Fruit fly (Drosophila melanogaster): Measurements from ENCODE around the gene Pde11.
A peak's percentile ranks its signal among the peaks of the same experiment; 100 is the strongest.

Pde11 gene

DNA sequence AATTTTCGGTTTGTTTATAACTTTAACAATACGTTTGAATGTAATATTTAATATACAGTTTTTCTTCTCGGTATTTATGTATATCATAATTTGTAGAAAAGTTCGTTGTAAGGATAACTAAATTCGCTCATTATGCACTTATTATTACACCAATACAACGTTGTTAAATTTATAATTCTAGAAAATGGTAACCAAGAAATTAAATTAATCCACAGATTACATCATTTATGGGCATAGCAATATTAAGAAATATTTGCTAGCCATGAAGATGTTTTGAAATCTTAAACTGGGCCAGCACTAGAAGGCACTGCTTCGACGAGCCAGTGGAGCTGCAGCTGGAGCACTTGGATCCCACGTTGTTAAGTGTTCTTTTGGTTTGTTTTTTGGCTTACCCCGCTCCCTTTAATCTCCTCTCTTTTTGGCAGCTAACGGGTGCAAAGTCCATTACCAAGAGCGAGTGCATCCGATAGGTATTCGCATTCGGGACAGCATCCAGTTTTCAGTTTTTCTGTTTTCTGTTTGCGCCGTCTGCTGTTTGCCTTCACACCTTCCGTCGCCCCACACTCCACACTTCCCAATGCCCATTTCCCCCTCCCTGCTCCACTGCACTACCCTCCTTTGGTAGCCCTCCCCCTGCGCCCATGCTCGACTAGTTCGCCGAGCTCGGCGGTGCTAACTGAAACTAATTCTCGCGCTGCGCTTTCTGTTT lies 17.6 kb downstream of the Pde11 start:
- TF ChIP-seq EcR (GFP tag; optimal IDR thresholded peaks at IDR 0.05) (peak in 1 of 2 experiments; percentile 39), pan (optimal IDR thresholded peaks at IDR 0.05) (peak; percentile 17), usp (GFP tag; optimal IDR thresholded peaks at IDR 0.05) (no peak)

DNA sequence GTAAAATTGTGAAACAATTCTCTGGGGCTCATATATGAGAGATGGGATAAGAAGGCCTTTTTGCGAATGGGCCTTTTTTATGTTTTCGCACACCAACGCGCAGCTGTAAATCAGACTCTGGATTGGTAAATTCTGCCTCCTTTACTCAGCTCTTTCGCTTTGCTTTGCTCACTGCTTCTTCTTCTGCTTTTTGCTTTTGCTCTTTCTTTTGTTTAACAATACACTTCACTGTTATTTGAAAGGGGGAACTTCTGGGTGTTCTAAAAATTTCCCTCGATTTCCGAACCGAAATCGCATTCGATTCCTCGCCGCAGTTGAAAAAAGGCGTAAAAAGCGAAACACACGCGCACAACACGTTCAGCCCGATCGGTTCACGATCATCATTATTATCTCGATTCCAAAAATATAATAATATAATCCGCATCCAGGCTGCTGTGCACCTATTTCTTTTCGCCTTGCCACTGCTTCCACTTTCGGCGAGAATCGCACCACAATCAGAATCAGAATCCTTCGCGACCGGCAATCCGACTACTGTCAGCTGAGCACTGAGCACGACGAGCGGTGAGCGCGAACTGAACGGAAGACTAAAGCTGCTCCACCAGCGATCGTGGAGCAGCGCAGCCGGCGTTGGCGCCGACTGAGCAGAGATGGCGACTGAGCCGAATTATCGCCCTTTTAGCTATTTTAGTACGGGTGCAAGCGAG lies 18.3 kb downstream of the Pde11 start:
- TF ChIP-seq Dll (optimal IDR thresholded peaks at IDR 0.05), result no peak
- TF ChIP-seq psq (optimal IDR thresholded peaks at IDR 0.05), result no peak
- TF ChIP-seq EcR (GFP tag; optimal IDR thresholded peaks at IDR 0.05), result no peak
- TF ChIP-seq CG8478 (optimal IDR thresholded peaks at IDR 0.05), result no peak
- TF ChIP-seq usp (GFP tag; optimal IDR thresholded peaks at IDR 0.05), result no peak
- no peak for TF ChIP-seq pan (optimal IDR thresholded peaks at IDR 0.05)

DNA sequence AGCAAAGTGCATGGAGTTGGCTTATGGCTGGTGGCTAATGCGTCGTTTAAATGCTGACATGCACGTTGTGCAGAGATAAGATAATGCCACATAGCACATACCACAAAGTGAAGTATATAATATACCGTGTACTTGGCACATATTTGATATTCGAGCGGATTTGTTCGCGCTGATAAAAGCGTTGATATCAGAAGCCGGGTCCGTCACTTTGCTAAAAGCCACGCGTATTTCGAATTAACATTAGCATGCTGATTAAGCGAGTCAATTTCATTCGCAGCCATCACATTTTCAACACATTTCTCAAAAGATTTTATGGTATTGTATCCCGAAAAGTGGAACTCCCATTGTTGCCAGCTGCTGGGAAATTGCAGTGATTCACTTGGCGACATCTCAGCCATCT lies 21.4 kb downstream of the Pde11 start:
- no peak for TF ChIP-seq Dll (optimal IDR thresholded peaks at IDR 0.05)
- TF ChIP-seq psq (optimal IDR thresholded peaks at IDR 0.05), result no peak
- TF ChIP-seq CG8478 (optimal IDR thresholded peaks at IDR 0.05), result no peak
- TF ChIP-seq pan (optimal IDR thresholded peaks at IDR 0.05), result no peak
- TF ChIP-seq usp (GFP tag; optimal IDR thresholded peaks at IDR 0.05), result no peak
- no peak for TF ChIP-seq EcR (GFP tag; optimal IDR thresholded peaks at IDR 0.05)

DNA sequence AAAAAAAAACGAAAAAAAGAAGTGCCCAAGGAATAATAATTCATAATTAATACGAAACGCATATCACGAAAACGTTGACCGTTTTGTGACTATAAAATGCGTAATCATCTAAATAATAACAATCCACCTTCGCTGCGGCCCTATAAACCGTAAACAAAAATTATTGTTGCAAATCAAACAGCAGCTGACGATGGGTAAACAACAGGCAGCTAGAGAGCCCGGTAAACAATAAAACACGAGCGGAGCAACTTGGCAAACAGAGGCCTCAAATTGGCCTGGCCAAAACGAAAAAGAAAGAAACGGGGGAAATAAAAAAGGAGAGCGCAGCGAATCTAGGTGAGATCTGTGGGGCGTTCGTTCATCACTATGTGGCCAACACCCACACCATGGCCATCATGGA lies 22.6 kb downstream of the Pde11 start:
- TF ChIP-seq EcR (GFP tag; optimal IDR thresholded peaks at IDR 0.05) (no peak), pan (optimal IDR thresholded peaks at IDR 0.05) (no peak), psq (optimal IDR thresholded peaks at IDR 0.05) (no peak), usp (GFP tag; optimal IDR thresholded peaks at IDR 0.05) (no peak), CG8478 (optimal IDR thresholded peaks at IDR 0.05) (no peak), Dll (optimal IDR thresholded peaks at IDR 0.05) (no peak)

DNA sequence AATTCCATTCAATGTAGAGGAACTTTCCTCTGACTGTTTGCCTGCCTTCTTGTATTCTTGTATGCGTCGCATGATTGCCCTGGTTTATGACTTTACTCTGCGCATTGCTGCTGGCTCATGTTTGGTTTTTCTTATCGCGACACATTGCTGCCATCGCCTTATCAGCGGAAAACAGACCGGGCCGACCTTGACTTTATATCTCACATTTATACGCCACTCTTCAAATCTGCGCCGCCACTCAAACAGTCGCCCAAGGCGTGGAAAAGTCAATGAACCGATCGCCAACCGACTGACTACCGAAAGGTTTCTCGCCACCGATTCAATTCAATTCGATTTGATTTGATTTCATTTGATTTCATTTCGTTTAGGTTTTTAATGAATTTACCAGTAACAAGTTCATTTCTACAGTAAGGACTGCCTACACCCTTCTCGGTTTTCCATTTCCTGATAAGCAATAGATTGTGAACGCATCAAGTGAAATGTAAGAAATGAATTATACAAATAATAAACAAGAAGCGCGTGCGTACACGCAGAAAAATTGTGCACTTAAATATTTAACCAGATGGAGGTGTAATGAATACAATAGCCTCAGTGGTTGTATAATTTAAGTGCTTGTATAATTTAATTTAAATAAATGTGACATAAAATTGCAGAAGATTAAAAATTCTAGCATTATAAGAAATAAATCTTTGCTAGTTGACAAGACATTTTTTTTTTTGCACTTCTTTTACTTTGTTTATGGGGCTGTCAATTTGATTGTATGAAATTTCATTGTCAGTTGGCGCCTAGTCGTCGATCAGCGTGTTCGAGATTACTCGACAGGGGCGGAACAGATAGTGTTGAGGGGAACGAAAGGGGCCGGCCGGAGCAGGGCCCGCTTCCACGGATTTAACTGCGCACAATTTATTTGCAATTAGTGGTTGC lies 23.6 kb downstream of the Pde11 start:
- TF ChIP-seq usp (GFP tag; optimal IDR thresholded peaks at IDR 0.05) (no peak), Dll (optimal IDR thresholded peaks at IDR 0.05) (no peak), pan (optimal IDR thresholded peaks at IDR 0.05) (no peak), psq (optimal IDR thresholded peaks at IDR 0.05) (no peak), CG8478 (optimal IDR thresholded peaks at IDR 0.05) (no peak), EcR (GFP tag; optimal IDR thresholded peaks at IDR 0.05) (no peak)

DNA sequence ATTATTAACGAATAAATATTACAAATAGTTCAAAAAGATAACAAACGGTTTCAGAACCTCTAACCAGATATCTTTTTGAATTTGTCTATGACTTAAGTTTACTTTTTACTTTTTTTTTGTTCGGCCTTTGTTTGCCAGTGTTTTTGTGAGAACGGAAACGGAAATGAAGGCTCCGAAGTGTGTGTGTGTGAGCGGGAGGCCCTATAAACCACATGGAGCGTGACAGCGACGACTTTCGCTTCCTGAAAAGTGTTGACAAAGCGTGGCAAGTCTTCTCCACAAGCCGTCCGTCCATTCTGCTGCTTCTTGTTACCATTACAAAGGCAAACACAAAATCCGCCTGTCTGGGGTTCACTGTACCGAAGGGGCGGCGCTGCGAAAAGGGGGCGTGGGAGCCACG lies 25.7 kb downstream of the Pde11 start:
- TF ChIP-seq EcR (GFP tag; optimal IDR thresholded peaks at IDR 0.05), result no peak
- TF ChIP-seq usp (GFP tag; optimal IDR thresholded peaks at IDR 0.05), result no peak
- TF ChIP-seq Dll (optimal IDR thresholded peaks at IDR 0.05), result no peak
- no peak for TF ChIP-seq psq (optimal IDR thresholded peaks at IDR 0.05)
- no peak for TF ChIP-seq CG8478 (optimal IDR thresholded peaks at IDR 0.05)
- TF ChIP-seq pan (optimal IDR thresholded peaks at IDR 0.05), result no peak

DNA sequence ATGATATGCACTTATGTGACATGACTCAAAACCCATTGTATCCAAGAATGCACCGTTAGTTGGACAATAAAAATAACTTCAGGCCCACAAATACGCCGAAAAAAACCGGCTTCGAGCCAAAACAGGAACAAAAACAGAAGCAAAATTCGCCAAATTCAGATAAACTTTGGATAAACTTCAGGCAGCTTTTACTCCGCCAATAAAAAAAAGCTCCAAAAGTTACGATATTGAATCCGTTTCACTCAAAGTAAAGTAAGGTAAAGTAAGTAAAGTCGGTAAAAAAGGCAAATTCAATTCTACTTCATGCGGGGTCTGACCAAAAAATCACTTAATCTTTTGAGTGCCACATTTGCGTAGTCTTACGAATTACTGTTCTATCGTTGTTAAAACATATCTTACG lies 26.2 kb downstream of the Pde11 start:
- TF ChIP-seq pan (optimal IDR thresholded peaks at IDR 0.05), result no peak
- TF ChIP-seq CG8478 (optimal IDR thresholded peaks at IDR 0.05), result no peak
- no peak for TF ChIP-seq usp (GFP tag; optimal IDR thresholded peaks at IDR 0.05)
- no peak for TF ChIP-seq Dll (optimal IDR thresholded peaks at IDR 0.05)
- no peak for TF ChIP-seq EcR (GFP tag; optimal IDR thresholded peaks at IDR 0.05)
- no peak for TF ChIP-seq psq (optimal IDR thresholded peaks at IDR 0.05)

DNA sequence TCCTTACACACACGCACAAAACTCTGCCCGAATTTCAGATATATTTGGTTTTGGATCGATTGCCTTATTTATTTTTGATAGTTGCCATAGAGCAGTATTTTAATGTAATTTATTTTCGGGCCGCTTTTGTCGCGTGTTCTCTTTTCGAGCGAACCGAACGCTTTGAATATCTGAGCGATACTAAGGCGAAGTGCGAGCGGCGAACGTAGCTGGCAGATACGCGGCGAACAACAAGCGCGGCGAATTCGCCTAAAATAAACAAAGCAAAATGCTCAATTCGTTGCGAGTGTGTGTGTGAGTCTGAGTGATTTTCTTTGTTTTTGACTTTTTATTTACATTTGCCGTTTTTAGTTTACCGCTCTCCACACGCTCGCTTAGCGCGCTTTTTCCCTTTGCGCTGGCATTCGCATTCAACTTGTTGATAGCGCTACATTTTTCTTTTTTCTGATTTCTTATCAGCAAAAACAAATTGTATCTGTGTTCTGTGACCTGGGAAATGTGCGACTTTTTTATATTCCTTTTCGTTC lies 27.1 kb downstream of the Pde11 start:
- no peak for TF ChIP-seq usp (GFP tag; optimal IDR thresholded peaks at IDR 0.05)

DNA sequence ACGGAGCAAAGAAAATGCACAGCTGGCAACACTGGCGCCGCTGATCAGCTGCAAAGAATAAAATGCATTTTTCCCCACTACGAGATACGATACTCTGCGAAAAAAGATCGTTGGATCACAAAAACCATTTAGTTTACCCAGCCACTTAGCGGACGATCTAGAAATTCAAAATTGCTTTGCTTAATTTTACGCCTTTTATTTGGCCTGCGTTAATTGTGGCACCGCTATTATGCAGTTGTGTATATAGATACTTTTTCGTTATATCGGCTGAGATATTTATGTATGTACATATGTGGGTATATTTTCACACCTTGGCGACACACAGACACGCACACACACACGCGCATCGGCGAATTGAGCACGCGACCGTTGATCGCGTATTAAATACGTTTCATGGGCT lies 27.6 kb downstream of the Pde11 start:
- TF ChIP-seq CG8478 (optimal IDR thresholded peaks at IDR 0.05) (no peak), EcR (GFP tag; optimal IDR thresholded peaks at IDR 0.05) (peak in 1 of 2 experiments; percentile 9)

DNA sequence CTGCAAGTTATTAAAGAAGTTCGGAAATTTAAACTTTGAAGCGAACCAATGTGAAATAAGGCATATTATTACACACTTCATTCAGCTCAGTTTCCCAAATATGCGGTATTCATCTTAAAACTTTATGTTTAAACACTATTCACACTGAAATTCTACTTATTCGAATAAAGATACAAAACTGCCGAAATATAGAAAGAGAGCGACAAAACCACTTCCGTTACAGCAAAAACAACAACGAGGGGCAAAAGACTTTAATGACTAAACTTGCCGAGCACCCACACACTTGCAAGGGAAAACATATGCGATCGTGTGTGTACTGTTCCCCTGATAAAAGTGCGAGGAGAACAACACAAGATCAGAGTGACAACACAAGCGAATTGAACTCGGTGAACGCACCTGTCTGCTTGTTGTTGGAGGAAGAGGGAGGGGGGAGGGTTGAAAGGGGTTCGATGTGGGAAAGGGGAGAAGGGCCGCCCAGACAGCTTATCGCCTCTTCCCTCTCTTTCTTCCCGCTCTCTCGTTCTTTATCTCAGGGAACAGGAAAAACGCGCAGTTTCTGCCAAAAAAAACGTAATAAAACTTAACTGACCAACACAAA lies 28.5 kb downstream of the Pde11 start:
- peak; percentile 55 to 72 for TF ChIP-seq EcR (GFP tag; optimal IDR thresholded peaks at IDR 0.05)
- TF ChIP-seq pan (optimal IDR thresholded peaks at IDR 0.05), result no peak

DNA sequence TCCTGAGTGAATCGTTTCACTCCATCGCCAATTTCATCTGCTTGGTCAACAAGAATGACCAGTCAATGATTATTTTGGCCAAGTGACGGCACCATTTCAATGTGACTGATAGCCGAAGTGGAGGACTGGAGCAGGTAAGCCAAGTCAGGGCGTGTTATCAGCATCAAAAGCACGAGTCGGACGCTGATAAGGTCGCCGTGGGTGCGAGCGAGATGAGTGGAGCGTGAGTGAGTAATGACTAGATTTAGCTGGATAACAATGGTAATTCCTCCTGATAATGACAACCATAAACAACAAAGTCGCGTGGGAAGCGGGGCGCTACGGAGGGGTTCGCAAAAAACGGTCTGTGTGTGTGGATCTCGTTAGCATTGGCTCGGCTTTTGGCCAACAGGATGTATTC lies 29.1 kb downstream of the Pde11 start:
- TF ChIP-seq Dll (optimal IDR thresholded peaks at IDR 0.05) (no peak), CG8478 (optimal IDR thresholded peaks at IDR 0.05) (no peak), pan (optimal IDR thresholded peaks at IDR 0.05) (no peak), usp (GFP tag; optimal IDR thresholded peaks at IDR 0.05) (no peak)

DNA sequence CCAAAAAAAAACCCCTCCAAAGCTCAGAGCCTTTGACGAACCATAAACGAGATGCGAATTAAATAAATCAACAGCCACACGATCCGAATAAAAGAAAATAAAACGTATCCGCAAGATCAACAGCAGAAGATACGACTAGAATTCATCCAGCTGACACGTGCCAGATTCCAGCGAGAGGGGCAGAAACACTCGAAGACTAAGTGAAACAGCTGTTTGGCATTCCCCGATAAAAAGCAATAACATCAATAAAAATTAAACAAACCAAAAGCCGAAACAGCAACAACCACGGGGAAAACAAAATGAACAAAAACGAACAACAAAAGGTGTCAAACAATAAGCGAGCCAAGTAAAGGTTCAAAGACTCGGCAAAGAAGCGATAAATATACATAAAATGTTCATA lies 31.1 kb downstream of the Pde11 start:
- TF ChIP-seq Dll (optimal IDR thresholded peaks at IDR 0.05) (no peak), usp (GFP tag; optimal IDR thresholded peaks at IDR 0.05) (no peak), CG8478 (optimal IDR thresholded peaks at IDR 0.05) (no peak), pan (optimal IDR thresholded peaks at IDR 0.05) (no peak)

Measured in whole organism.